Fruit fly (Drosophila melanogaster) whole organism, embryonic: Measurements from ENCODE around the gene CG5644.

Source experiments
- ATbp ChIP-seq: fragments of 200-800 bp; sonication (Bioruptor generic); optimal IDR thresholded peaks from 2 replicates; lab custom pipeline; 2017; ENCODE audit warnings: missing biosample characterization, mild to moderate bottlenecking, missing genetic modification characterization, missing genetic modification reagents
- Adf1 ChIP-seq: fragments of 200-800 bp; sonication (Bioruptor generic); IDR thresholded peaks from 2 replicates; pipeline ENCODE4 v1.3.6; 2022; ENCODE audit warnings: missing biosample characterization, missing genetic modification characterization
- CG10366 ChIP-seq: fragments of 200-800 bp; sonication (Bioruptor generic); IDR thresholded peaks from 2 replicates; pipeline ENCODE4 v1.3.6; 2022; ENCODE audit warnings: missing biosample characterization, missing genetic modification characterization
- CG10543 ChIP-seq: fragments of 200-800 bp; sonication (Bioruptor generic); optimal IDR thresholded peaks from 3 replicates; lab custom pipeline; 2017; ENCODE audit warnings: missing biosample characterization, mild to moderate bottlenecking, missing genetic modification characterization, moderate library complexity
- CG11093 ChIP-seq: fragments of 200-800 bp; sonication (Bioruptor generic); IDR thresholded peaks from 3 replicates; pipeline ENCODE4 v1.3.6; 2022; ENCODE audit warnings: missing biosample characterization, missing genetic modification characterization
- CG12071 ChIP-seq: fragments of 200-800 bp; sonication (Bioruptor generic); optimal IDR thresholded peaks from 3 replicates; lab custom pipeline; 2018; ENCODE audit warnings: missing biosample characterization, mild to moderate bottlenecking, missing genetic modification characterization
- CG12391 ChIP-seq: fragments of 200-800 bp; sonication (Bioruptor generic); optimal IDR thresholded peaks from 3 replicates; lab custom pipeline; 2018; ENCODE audit warnings: missing biosample characterization, mild to moderate bottlenecking, missing genetic modification characterization, moderate library complexity
- CG12744 ChIP-seq: fragments of 200-800 bp; sonication (Bioruptor generic); optimal IDR thresholded peaks from 2 replicates; lab custom pipeline; 2016; ENCODE audit warnings: missing biosample characterization, missing genetic modification characterization
- CG13775 ChIP-seq: fragments of 200-800 bp; sonication (Bioruptor generic); optimal IDR thresholded peaks from 3 replicates; lab custom pipeline; 2017; ENCODE audit warnings: missing biosample characterization, mild to moderate bottlenecking, missing genetic modification characterization
- CG14965 ChIP-seq: fragments of 200-800 bp; sonication (Bioruptor generic); optimal IDR thresholded peaks from 2 replicates; lab custom pipeline; 2016; ENCODE audit warnings: missing biosample characterization, missing genetic modification characterization, borderline replicate concordance
- CG15479 ChIP-seq: fragments of 200-800 bp; sonication (Bioruptor generic); optimal IDR thresholded peaks from 3 replicates; lab custom pipeline; 2019; ENCODE audit warnings: missing biosample characterization, mild to moderate bottlenecking, missing genetic modification characterization, moderate library complexity
- CG1603 ChIP-seq: fragments of 200-800 bp; sonication (Bioruptor generic); optimal IDR thresholded peaks from 2 replicates; lab custom pipeline; 2019; ENCODE audit warnings: missing biosample characterization, mild to moderate bottlenecking, missing genetic modification characterization, moderate library complexity
- CG17359 ChIP-seq: fragments of 200-800 bp; sonication (Bioruptor generic); optimal IDR thresholded peaks from 3 replicates; lab custom pipeline; 2018; ENCODE audit warnings: missing biosample characterization, mild to moderate bottlenecking, missing genetic modification characterization, moderate library complexity
- CG2120 ChIP-seq: fragments of 200-800 bp; sonication (Bioruptor generic); optimal IDR thresholded peaks from 3 replicates; lab custom pipeline; 2016; ENCODE audit warnings: missing biosample characterization, missing genetic modification characterization
- CG2199 ChIP-seq: fragments of 200-800 bp; sonication (Bioruptor generic); IDR thresholded peaks from 3 replicates; pipeline ENCODE4 v1.3.6; 2022; ENCODE audit warnings: missing biosample characterization, missing genetic modification characterization
- CG30020 ChIP-seq: fragments of 200-800 bp; optimal IDR thresholded peaks from 2 replicates; lab custom pipeline; 2019; ENCODE audit warnings: missing biosample characterization, mild to moderate bottlenecking, missing genetic modification characterization, moderate library complexity
- CG4820 ChIP-seq: fragments of 200-800 bp; sonication (Bioruptor generic); optimal IDR thresholded peaks from 3 replicates; lab custom pipeline; 2016; ENCODE audit warnings: missing biosample characterization, missing genetic modification characterization
- CG6272 ChIP-seq: fragments of 200-800 bp; sonication (Bioruptor generic); IDR thresholded peaks from 2 replicates; pipeline ENCODE4 v1.3.6; 2022; ENCODE audit warnings: missing biosample characterization, missing genetic modification characterization
- CG7357 ChIP-seq: fragments of 200-800 bp; sonication (Bioruptor generic); IDR thresholded peaks from 3 replicates; pipeline ENCODE4 v1.3.6; 2022; ENCODE audit warnings: missing biosample characterization, missing genetic modification characterization
- CG8359 ChIP-seq: fragments of 200-800 bp; sonication (Bioruptor generic); optimal IDR thresholded peaks from 2 replicates; lab custom pipeline; 2017; ENCODE audit warnings: missing biosample characterization, mild to moderate bottlenecking, missing genetic modification characterization, borderline replicate concordance
- CG8478 ChIP-seq: fragments of >200 bp; optimal IDR thresholded peaks from 2 replicates; lab custom pipeline; 2018
- CG9215 ChIP-seq: fragments of 200-800 bp; sonication (Bioruptor generic); IDR thresholded peaks from 2 replicates; pipeline ENCODE4 v1.3.6; 2022; ENCODE audit warnings: missing biosample characterization, missing genetic modification characterization
- CG9727 ChIP-seq: fragments of 200-800 bp; sonication (Bioruptor generic); optimal IDR thresholded peaks from 3 replicates; lab custom pipeline; 2017; ENCODE audit warnings: missing biosample characterization, mild to moderate bottlenecking, missing genetic modification characterization
- Chrac-16 ChIP-seq: fragments of 200-800 bp; sonication (Bioruptor generic); optimal IDR thresholded peaks from 3 replicates; lab custom pipeline; 2016; ENCODE audit warnings: missing biosample characterization, missing genetic modification characterization
- Dad ChIP-seq: fragments of 200-800 bp; sonication (Bioruptor generic); optimal IDR thresholded peaks from 3 replicates; lab custom pipeline; 2016; ENCODE audit warnings: missing biosample characterization, missing genetic modification characterization
- Dip2 ChIP-seq: fragments of 200-800 bp; sonication (Bioruptor generic); IDR thresholded peaks from 2 replicates; pipeline ENCODE4 v1.3.6; 2022; ENCODE audit warnings: missing biosample characterization, missing genetic modification characterization
- E2f1 ChIP-seq: fragments of 200-800 bp; sonication (Bioruptor generic); IDR thresholded peaks from 2 replicates; pipeline ENCODE4 v1.3.6; 2022; ENCODE audit warnings: missing biosample characterization, missing genetic modification characterization
- Elba2 ChIP-seq: fragments of 200-800 bp; sonication (Bioruptor generic); optimal IDR thresholded peaks from 3 replicates; lab custom pipeline; 2016; ENCODE audit warnings: missing biosample characterization, missing genetic modification characterization
- H2.0 ChIP-seq: fragments of 200-800 bp; sonication (Bioruptor generic); IDR thresholded peaks from 2 replicates; pipeline ENCODE4 v1.3.6; 2022; ENCODE audit warnings: missing biosample characterization, missing genetic modification characterization
- HLH3B ChIP-seq: fragments of 200-800 bp; sonication (Bioruptor generic); IDR thresholded peaks from 2 replicates; pipeline ENCODE4 v1.3.6; 2022; ENCODE audit warnings: missing biosample characterization, missing genetic modification characterization
- Hand ChIP-seq: fragments of 200-800 bp; sonication (Bioruptor generic); optimal IDR thresholded peaks from 2 replicates; lab custom pipeline; 2017; ENCODE audit warnings: mild to moderate bottlenecking, missing biosample characterization, missing genetic modification reagents, missing genetic modification characterization
- Med ChIP-seq: fragments of 200-800 bp; sonication (Bioruptor generic); peaks from one replicate; lab custom pipeline; 2016; ENCODE audit warnings: missing biosample characterization, missing genetic modification characterization, mild to moderate bottlenecking, inconsistent platforms, moderate library complexity
- NC2α ChIP-seq: fragments of 200-800 bp; sonication (Bioruptor generic); optimal IDR thresholded peaks from 2 replicates; lab custom pipeline; 2016; ENCODE audit warnings: missing biosample characterization, missing genetic modification characterization
- NFAT ChIP-seq: fragments of 200-800 bp; sonication (Bioruptor generic); IDR thresholded peaks from 2 replicates; pipeline ENCODE4 v1.3.6; 2022; ENCODE audit warnings: missing biosample characterization, missing genetic modification characterization
- Ptx1 ChIP-seq: fragments of 200-800 bp; sonication (Bioruptor generic); IDR thresholded peaks from 2 replicates; pipeline ENCODE4 v1.3.6; 2022; ENCODE audit warnings: missing biosample characterization, missing genetic modification characterization
- cg ChIP-seq: fragments of 200-800 bp; sonication (Bioruptor generic); optimal IDR thresholded peaks from 3 replicates; lab custom pipeline; 2019; ENCODE audit warnings: missing biosample characterization, mild to moderate bottlenecking, missing genetic modification characterization, moderate library complexity
- esg ChIP-seq: fragments of 200-800 bp; sonication (Bioruptor generic); conservative IDR thresholded peaks from 2 replicates; pipeline ENCODE4 v1.3.6; 2022; ENCODE audit warnings: missing biosample characterization, missing genetic modification characterization
- grn ChIP-seq: fragments of 200-800 bp; sonication (Bioruptor generic); optimal IDR thresholded peaks from 3 replicates; lab custom pipeline; 2017; ENCODE audit warnings: missing biosample characterization, missing genetic modification characterization
- gsb-n ChIP-seq: fragments of 200-800 bp; sonication (Bioruptor generic); optimal IDR thresholded peaks from 3 replicates; lab custom pipeline; 2018; ENCODE audit warnings: missing biosample characterization, mild to moderate bottlenecking, missing genetic modification characterization
- hb ChIP-seq: fragments of 200-800 bp; sonication (Bioruptor generic); IDR thresholded peaks from 3 replicates; pipeline ENCODE4 v1.3.6; 2022; ENCODE audit warnings: missing biosample characterization, missing genetic modification characterization; ENCODE audit not compliant: partially characterized antibody
- lilli ChIP-seq: fragments of 200-800 bp; sonication (Bioruptor generic); optimal IDR thresholded peaks from 3 replicates; lab custom pipeline; 2016; ENCODE audit warnings: missing biosample characterization, missing genetic modification characterization
- lov ChIP-seq, 2 experiments: fragments of 200-800 bp in 1 of 2; fragments of >200 bp in 1 of 2; sonication (Bioruptor generic) in 1 of 2; IDR thresholded peaks in 1 of 2; optimal IDR thresholded peaks in 1 of 2; 2 replicates in 1 of 2; 3 replicates in 1 of 2; pipeline versions ENCODE4 v1.3.6 to Lab custom; 2017 to 2022; ENCODE audit warnings: missing biosample characterization in 1 of 2, missing genetic modification characterization in 1 of 2
- nmo ChIP-seq: fragments of 200-800 bp; sonication (Bioruptor generic); optimal IDR thresholded peaks from 2 replicates; lab custom pipeline; 2018; ENCODE audit warnings: missing biosample characterization, mild to moderate bottlenecking, missing genetic modification characterization, moderate library complexity
- onecut ChIP-seq: fragments of 200-800 bp; sonication (Bioruptor generic); IDR thresholded peaks from 2 replicates; pipeline ENCODE4 v1.3.6; 2022; ENCODE audit warnings: missing biosample characterization, missing genetic modification characterization
- sim ChIP-seq: fragments of 200-800 bp; sonication (Bioruptor generic); IDR thresholded peaks from 2 replicates; pipeline ENCODE4 v1.3.6; 2022; ENCODE audit warnings: missing biosample characterization, missing genetic modification characterization
- sob ChIP-seq: fragments of 200-800 bp; sonication (Bioruptor generic); IDR thresholded peaks from 2 replicates; pipeline ENCODE4 v1.3.6; 2022; ENCODE audit warnings: missing biosample characterization, missing genetic modification characterization
- zen ChIP-seq: fragments of 200-800 bp; sonication (Bioruptor generic); optimal IDR thresholded peaks from 3 replicates; lab custom pipeline; 2018; ENCODE audit warnings: missing biosample characterization, mild to moderate bottlenecking, missing genetic modification characterization, moderate library complexity
- zf30C ChIP-seq: fragments of 200-800 bp; sonication (Bioruptor generic); optimal IDR thresholded peaks from 3 replicates; lab custom pipeline; 2018; ENCODE audit warnings: missing biosample characterization, mild to moderate bottlenecking, missing genetic modification characterization

The CG5644 gene

dm6 chr3L:8978678-8979413 lies 834 bp downstream of the CG5644 start (continued):
- TF ChIP-seq CG8359 = no peak
- TF ChIP-seq CG8478 (lab: Kevin White, UChicago) = no peak
- TF ChIP-seq CG11093 (GFP tag; lab: Robert Waterston, UW) = 0 out of 3 replicates have a peak, but pooled peaks have one; percentile 14
- no peak for TF ChIP-seq gsb-n (tag; lab: Kevin White, UChicago)
- TF ChIP-seq zen (tag; lab: Kevin White, UChicago) = no peak
- peak; percentile 40 for TF ChIP-seq ATbp (GFP tag; lab: Kevin White, UChicago)
- TF ChIP-seq CG7357 (GFP tag; lab: Robert Waterston, UW) = 0 out of 3 replicates have a peak, but pooled peaks have one; percentile 13
- TF ChIP-seq Med (GFP tag; lab: Kevin White, UChicago) = peak; percentile 26
- no peak for TF ChIP-seq CG2199 (GFP tag; lab: Robert Waterston, UW)
- no peak for TF ChIP-seq NC2α (GFP tag; lab: Kevin White, UChicago)
- no peak for TF ChIP-seq CG13775
- peak; percentile 52 for TF ChIP-seq CG17359
- TF ChIP-seq grn (GFP tag; lab: Kevin White, UChicago) = peak; percentile 71
- peak; percentile 11; the same call in 1 of the 2 replicates for TF ChIP-seq Adf1 (GFP tag; lab: Robert Waterston, UW)
- peak; percentile 22 for TF ChIP-seq nmo (GFP tag; lab: Kevin White, UChicago)
- no peak for TF ChIP-seq Dip2
- TF ChIP-seq cg = peak; percentile 92
- peak; percentile 63 for TF ChIP-seq Ptx1 (GFP tag; lab: Robert Waterston, UW)
- TF ChIP-seq lilli = peak; percentile 28
- peak; percentile 9 for TF ChIP-seq CG12391
- TF ChIP-seq CG12744 = no peak
- peak; percentile 22 for TF ChIP-seq CG10543 (GFP tag; lab: Kevin White, UChicago)
- TF ChIP-seq Elba2 (GFP tag; lab: Kevin White, UChicago) = peak; percentile 72
- peak; percentile 25; the same call in 1 of the 2 replicates for TF ChIP-seq esg (GFP tag; lab: Robert Waterston, UW)
- peak; percentile 85 for TF ChIP-seq CG15479
- TF ChIP-seq CG6272 = no peak
- 0 out of 2 replicates have a peak, but pooled peaks have one; percentile 14 for TF ChIP-seq E2f1 (GFP tag; lab: Robert Waterston, UW)

dm6 chr3L:8974478-8975477 lies 4.9 kb downstream of the CG5644 start, which contains the start of the genes pix and Srp68:
pix (minus strand) TSS chr3L:8974765.
Srp68 (plus strand) TSS chr3L:8975046.
- no peak for TF ChIP-seq lov (optimal IDR thresholded peaks at IDR 0.05; lab: Kevin White, UChicago)
- no peak for TF ChIP-seq lov (GFP tag; IDR thresholded peaks at IDR 0.05; lab: Robert Waterston, UW)
- TF ChIP-seq CG1603 = no peak
- TF ChIP-seq CG10366 (GFP tag; lab: Robert Waterston, UW) = peak; percentile 37; the same call in 1 of the 2 replicates
- no peak for TF ChIP-seq sim (GFP tag; lab: Robert Waterston, UW)
- 0 out of 2 replicates have a peak, but pooled peaks have one; percentile 17 for TF ChIP-seq onecut
- peak; percentile 79 for TF ChIP-seq CG9727
- peak; percentile 76 for TF ChIP-seq CG2120
- peak; percentile 75 for TF ChIP-seq Chrac-16 (GFP tag; lab: Kevin White, UChicago)
- TF ChIP-seq CG12071 (GFP tag; lab: Kevin White, UChicago) = no peak
- no peak for TF ChIP-seq CG14965 (GFP tag; lab: Kevin White, UChicago)
- TF ChIP-seq CG9215 (GFP tag; lab: Robert Waterston, UW) = peak; percentile 73; the same call in 1 of the 2 replicates
- TF ChIP-seq sob (GFP tag; lab: Robert Waterston, UW) = peak; percentile 66
- TF ChIP-seq Dad (GFP tag; lab: Kevin White, UChicago) = peak; percentile 34
- TF ChIP-seq zf30C (GFP tag; lab: Kevin White, UChicago) = no peak
- peak; percentile 65 for TF ChIP-seq hb (GFP tag; lab: Robert Waterston, UW)
- TF ChIP-seq NFAT (GFP tag; lab: Robert Waterston, UW) = 0 out of 2 replicates have a peak, but pooled peaks have one; percentile 34
- peak; percentile 78 for TF ChIP-seq CG30020 (tag; lab: Kevin White, UChicago)
- no peak for TF ChIP-seq Hand (GFP tag; lab: Kevin White, UChicago)
- no peak for TF ChIP-seq H2.0
- no peak for TF ChIP-seq HLH3B (GFP tag; lab: Robert Waterston, UW)
- peak; percentile 37 for TF ChIP-seq CG4820 (GFP tag; lab: Kevin White, UChicago)
